Worm (Caenorhabditis elegans) whole organism, young adult: ENCODE measurements around the gene T02D1.7.

ENCODE experiments used
- B0035.1 ChIP-seq: sonication (generic microtip); optimal IDR thresholded peaks from 2 replicates; lab custom pipeline; 2016; ENCODE audit warnings: missing genetic modification characterization, mild to moderate bottlenecking, missing compliant biosample characterization, missing genotype, missing genetic modification reagents
- B0261.1 ChIP-seq: sonication (generic microtip); optimal IDR thresholded peaks from 2 replicates; lab custom pipeline; 2016; ENCODE audit warnings: mild to moderate bottlenecking, missing genetic modification characterization, moderate library complexity, missing compliant biosample characterization
- F39B2.1 ChIP-seq: fragments of 200-800 bp; sonication (Bioruptor generic); IDR thresholded peaks from 2 replicates; pipeline ENCODE4 v1.3.6; 2022; ENCODE audit warnings: missing genetic modification reagents, missing genetic modification characterization, missing compliant biosample characterization
- F55B11.4 ChIP-seq: sonication (generic microtip); optimal IDR thresholded peaks from 2 replicates; lab custom pipeline; 2016; ENCODE audit warnings: missing compliant biosample characterization, missing genetic modification characterization, borderline replicate concordance; ENCODE audit not compliant: insufficient read depth
- Y67H2A.10 ChIP-seq: fragments of 200-800 bp; sonication (Bioruptor generic); conservative IDR thresholded peaks from 2 replicates; pipeline ENCODE4 v1.3.6; 2022; ENCODE audit warnings: missing genetic modification reagents, missing genetic modification characterization, missing compliant biosample characterization
- akir-1 ChIP-seq: fragments of 200-800 bp; sonication (Bioruptor generic); optimal IDR thresholded peaks from 2 replicates; lab custom pipeline; 2018; ENCODE audit warnings: mild to moderate bottlenecking, missing genetic modification characterization, moderate library complexity, missing compliant biosample characterization
- atf-7 ChIP-seq: sonication (generic microtip); optimal IDR thresholded peaks from 2 replicates; lab custom pipeline; 2017; ENCODE audit warnings: mild to moderate bottlenecking, missing genetic modification characterization, missing compliant biosample characterization
- attf-5 ChIP-seq: fragments of 200-800 bp; sonication (Bioruptor generic); optimal IDR thresholded peaks from 2 replicates; lab custom pipeline; 2018; ENCODE audit warnings: mild to moderate bottlenecking, missing genetic modification characterization, missing compliant biosample characterization
- bed-1 ChIP-seq: fragments of 200-800 bp; sonication (Bioruptor generic); IDR thresholded peaks from 2 replicates; pipeline ENCODE4 v1.3.6; 2022; ENCODE audit warnings: missing genetic modification reagents, missing genetic modification characterization, missing compliant biosample characterization
- bed-2 ChIP-seq: fragments of 200-800 bp; sonication (Bioruptor generic); IDR thresholded peaks from 2 replicates; pipeline ENCODE4 v1.3.6; 2022; ENCODE audit warnings: missing genetic modification reagents, missing genetic modification characterization, missing compliant biosample characterization
- cebp-1 ChIP-seq, 2 experiments: fragments of 200-800 bp in 1 of 2; sonication (Bioruptor generic) in 1 of 2; sonication (generic microtip) in 1 of 2; IDR thresholded peaks in 1 of 2; optimal IDR thresholded peaks in 1 of 2; 2 replicates each; pipeline versions ENCODE4 v1.3.6 to Lab custom; 2017 to 2022; ENCODE audit warnings: missing compliant biosample characterization in 2 of 2, missing genetic modification characterization in 2 of 2, mild to moderate bottlenecking in 1 of 2, missing genetic modification reagents in 1 of 2, moderate library complexity in 1 of 2
- ceh-40 ChIP-seq: fragments of 200-800 bp; sonication (Bioruptor generic); IDR thresholded peaks from 2 replicates; pipeline ENCODE4 v1.3.6; 2022; ENCODE audit warnings: missing genetic modification characterization, missing compliant biosample characterization
- ceh-58 ChIP-seq: fragments of 200-800 bp; sonication (Bioruptor generic); IDR thresholded peaks from 2 replicates; pipeline ENCODE4 v1.3.6; 2022; ENCODE audit warnings: missing genetic modification characterization, missing compliant biosample characterization
- dox-1 ChIP-seq: fragments of 200-800 bp; sonication (Bioruptor generic); IDR thresholded peaks from 2 replicates; pipeline ENCODE4 v1.3.6; 2022; ENCODE audit warnings: missing genetic modification reagents, missing genetic modification characterization, missing compliant biosample characterization
- dpff-1 ChIP-seq: sonication (generic microtip); optimal IDR thresholded peaks from 2 replicates; lab custom pipeline; 2017; ENCODE audit warnings: mild to moderate bottlenecking, missing genetic modification characterization, missing compliant biosample characterization
- dpl-1 ChIP-seq: fragments of 150-350 bp; optimal IDR thresholded peaks from 2 replicates; lab custom pipeline; 2014; ENCODE audit warnings: missing biosample characterization, missing genetic modification reagents, missing genetic modification characterization
- efl-1 ChIP-seq: fragments of 150-350 bp; optimal IDR thresholded peaks from 2 replicates; lab custom pipeline; 2014; ENCODE audit warnings: missing biosample characterization, missing genetic modification reagents, missing genetic modification characterization
- ekl-4 ChIP-seq: fragments of 200-800 bp; sonication (Bioruptor generic); IDR thresholded peaks from 2 replicates; pipeline ENCODE4 v1.3.6; 2022; ENCODE audit warnings: missing genetic modification reagents, missing genetic modification characterization, missing compliant biosample characterization
- hsf-1 ChIP-seq: fragments of 200-800 bp; sonication (Bioruptor generic); IDR thresholded peaks from 2 replicates; pipeline ENCODE4 v1.3.6; 2022; ENCODE audit warnings: missing genetic modification reagents, missing genetic modification characterization, missing compliant biosample characterization
- lag-1 ChIP-seq: fragments of 200-800 bp; sonication (Bioruptor generic); IDR thresholded peaks from 2 replicates; pipeline ENCODE4 v1.3.6; 2022; ENCODE audit warnings: missing genetic modification reagents, missing genetic modification characterization, missing compliant biosample characterization
- let-526 ChIP-seq: fragments of 200-800 bp; sonication (Bioruptor generic); IDR thresholded peaks from 2 replicates; pipeline ENCODE4 v1.3.6; 2022; ENCODE audit warnings: missing genetic modification reagents, missing genetic modification characterization, missing compliant biosample characterization
- let-607 ChIP-seq, 2 experiments: fragments of 200-800 bp in 1 of 2; sonication (Bioruptor generic) in 1 of 2; sonication (generic microtip) in 1 of 2; optimal IDR thresholded peaks; 2 replicates each; lab custom pipeline; 2016 to 2018; ENCODE audit warnings: mild to moderate bottlenecking in 2 of 2, missing compliant biosample characterization in 2 of 2, missing genetic modification characterization in 2 of 2, moderate library complexity in 2 of 2, missing genotype in 1 of 2
- lin-35 ChIP-seq, 3 experiments: fragments of 150-350 bp in 2 of 3; sonication (generic microtip) in 1 of 3; optimal IDR thresholded peaks; 2 replicates each; lab custom pipeline; 2014 to 2018; ENCODE audit warnings: missing biosample characterization in 3 of 3, missing genetic modification characterization in 3 of 3, missing genetic modification reagents in 3 of 3
- lin-40 ChIP-seq: sonication (generic microtip); optimal IDR thresholded peaks from 2 replicates; lab custom pipeline; 2016; ENCODE audit warnings: missing genetic modification characterization, mild to moderate bottlenecking, missing compliant biosample characterization, missing genotype, missing genetic modification reagents
- lsl-1 ChIP-seq: fragments of 200-800 bp; sonication (Bioruptor generic); optimal IDR thresholded peaks from 2 replicates; lab custom pipeline; 2018; ENCODE audit warnings: mild to moderate bottlenecking, missing genetic modification characterization, moderate library complexity, missing compliant biosample characterization
- madf-10 ChIP-seq: sonication (generic microtip); optimal IDR thresholded peaks from 2 replicates; lab custom pipeline; 2016; ENCODE audit warnings: mild to moderate bottlenecking, missing genetic modification characterization, missing compliant biosample characterization
- madf-8 ChIP-seq: fragments of 200-800 bp; sonication (Bioruptor generic); conservative IDR thresholded peaks from 2 replicates; pipeline ENCODE4 v1.3.6; 2022; ENCODE audit warnings: missing genetic modification reagents, missing genetic modification characterization, missing compliant biosample characterization
- mxl-1 ChIP-seq: sonication (generic microtip); optimal IDR thresholded peaks from 2 replicates; lab custom pipeline; 2016; ENCODE audit warnings: missing genetic modification characterization, missing compliant biosample characterization
- nfya-1 ChIP-seq: sonication (generic microtip); optimal IDR thresholded peaks from 2 replicates; lab custom pipeline; 2017; ENCODE audit warnings: antibody characterized with exemption, missing compliant biosample characterization, missing genetic modification characterization, borderline replicate concordance; ENCODE audit not compliant: insufficient read depth
- nfya-2 ChIP-seq: fragments of 200-800 bp; sonication (Bioruptor generic); IDR thresholded peaks from 2 replicates; pipeline ENCODE4 v1.3.6; 2022; ENCODE audit warnings: missing genetic modification reagents, missing genetic modification characterization, missing compliant biosample characterization
- nhr-179 ChIP-seq: sonication (generic microtip); optimal IDR thresholded peaks from 2 replicates; lab custom pipeline; 2016; ENCODE audit warnings: mild to moderate bottlenecking, missing genetic modification characterization, missing compliant biosample characterization
- nhr-80 ChIP-seq: sonication (generic microtip); optimal IDR thresholded peaks from 2 replicates; lab custom pipeline; 2016; ENCODE audit warnings: missing genetic modification characterization, missing compliant biosample characterization
- pbrm-1 ChIP-seq: fragments of 200-800 bp; sonication (Bioruptor generic); IDR thresholded peaks from 2 replicates; pipeline ENCODE4 v1.3.6; 2022; ENCODE audit warnings: missing genetic modification reagents, missing genetic modification characterization, missing compliant biosample characterization
- snpc-1.1 ChIP-seq: sonication (generic microtip); optimal IDR thresholded peaks from 2 replicates; lab custom pipeline; 2017; ENCODE audit warnings: missing genetic modification characterization, mild to moderate bottlenecking, missing compliant biosample characterization, antibody characterized with exemption, moderate library complexity, missing genotype, missing genetic modification reagents; ENCODE audit not compliant: insufficient read depth
- snpc-1.3 ChIP-seq: sonication (generic microtip); optimal IDR thresholded peaks from 2 replicates; lab custom pipeline; 2017; ENCODE audit warnings: missing genetic modification characterization, mild to moderate bottlenecking, missing compliant biosample characterization, antibody characterized with exemption, moderate library complexity, missing genotype, missing genetic modification reagents; ENCODE audit not compliant: insufficient read depth
- unc-62 ChIP-seq: fragments of 150-350 bp; optimal IDR thresholded peaks from 2 replicates; lab custom pipeline; 2014; ENCODE audit warnings: missing biosample characterization, missing genetic modification reagents, missing genetic modification characterization
- ztf-25 ChIP-seq: fragments of 200-800 bp; sonication (Bioruptor generic); IDR thresholded peaks from 2 replicates; pipeline ENCODE4 v1.3.6; 2022; ENCODE audit warnings: missing genetic modification reagents, missing genetic modification characterization, missing compliant biosample characterization
- ztf-26 ChIP-seq: sonication (generic microtip); optimal IDR thresholded peaks from 2 replicates; lab custom pipeline; 2017; ENCODE audit warnings: missing genetic modification characterization, missing compliant biosample characterization

The T02D1.7 gene

DNA sequence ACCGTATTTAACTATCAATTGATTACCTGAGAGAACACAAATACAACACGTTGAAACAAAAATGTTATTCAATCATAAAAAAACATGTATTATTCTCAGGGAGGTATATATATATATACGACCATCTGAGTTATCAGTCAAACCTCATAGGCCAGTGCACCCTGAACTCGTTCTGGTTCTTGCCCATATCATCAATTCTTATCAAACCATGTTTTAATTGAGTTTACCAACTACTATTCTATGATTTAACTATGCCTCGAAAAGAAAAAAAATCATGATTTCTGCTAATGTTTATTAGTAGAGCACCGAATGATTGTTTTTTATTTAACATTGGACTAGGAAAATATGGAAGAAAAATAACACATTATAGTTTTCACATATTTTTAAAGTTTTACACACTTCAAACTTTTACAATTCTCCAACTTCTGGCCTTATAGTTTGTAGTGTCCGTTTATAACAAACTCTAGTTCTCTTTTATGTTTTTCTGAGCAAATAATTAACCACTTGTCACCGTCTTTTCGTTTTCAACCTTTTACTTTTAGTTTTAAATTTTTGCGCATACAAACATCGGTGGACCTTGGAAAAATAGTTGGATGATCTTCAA, 25.4 kb upstream of the T02D1.7 start:
- peak; percentile 56 for TF ChIP-seq nhr-80
- TF ChIP-seq B0261.1 (tag; lab: Kevin White, UChicago), result no peak

DNA sequence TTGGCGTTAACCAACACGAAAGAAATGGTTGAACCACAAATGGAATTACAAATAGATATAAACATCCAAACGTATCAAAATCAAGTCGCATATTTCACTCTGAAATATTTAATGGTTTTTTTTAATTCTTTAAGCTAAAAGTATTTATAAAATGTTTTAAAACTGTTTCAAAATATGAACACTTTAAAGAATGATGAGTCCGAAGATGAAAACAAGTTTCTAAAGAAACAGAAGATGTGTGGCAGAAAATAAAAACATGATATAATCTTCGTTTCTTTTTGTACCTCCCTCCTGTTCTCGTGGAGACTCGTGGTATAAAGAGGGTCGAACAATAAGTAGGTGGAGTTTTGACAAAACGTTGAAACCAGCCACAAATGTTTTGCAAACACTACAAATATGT, 24.4 kb upstream of the T02D1.7 start, which contains the start of gene lact-6:
Gene lact-6, minus strand, starts transcription at position 101 of the 400 bp plus-strand sequence.
- no peak for TF ChIP-seq efl-1
- no peak for TF ChIP-seq lsl-1 (GFP tag; lab: Kevin White, UChicago)
- TF ChIP-seq ekl-4, result no peak
- no peak for TF ChIP-seq ztf-25 (GFP tag; lab: Robert Waterston, UW)
- no peak for TF ChIP-seq hsf-1 (GFP tag; lab: Robert Waterston, UW)
- no peak for TF ChIP-seq dpff-1
- TF ChIP-seq F55B11.4, result no peak
- TF ChIP-seq lag-1, result no peak
- no peak for TF ChIP-seq Y67H2A.10 (GFP tag; lab: Robert Waterston, UW)
- no peak for TF ChIP-seq unc-62 (GFP tag; lab: Kevin White, UChicago)
- no peak for TF ChIP-seq lin-35 (GFP tag; optimal IDR thresholded peaks at IDR 0.05; lab: Kevin White, UChicago)
- no peak for TF ChIP-seq ceh-58 (GFP tag; lab: Robert Waterston, UW)
- no peak for TF ChIP-seq lin-40 (tag; lab: Kevin White, UChicago)

DNA sequence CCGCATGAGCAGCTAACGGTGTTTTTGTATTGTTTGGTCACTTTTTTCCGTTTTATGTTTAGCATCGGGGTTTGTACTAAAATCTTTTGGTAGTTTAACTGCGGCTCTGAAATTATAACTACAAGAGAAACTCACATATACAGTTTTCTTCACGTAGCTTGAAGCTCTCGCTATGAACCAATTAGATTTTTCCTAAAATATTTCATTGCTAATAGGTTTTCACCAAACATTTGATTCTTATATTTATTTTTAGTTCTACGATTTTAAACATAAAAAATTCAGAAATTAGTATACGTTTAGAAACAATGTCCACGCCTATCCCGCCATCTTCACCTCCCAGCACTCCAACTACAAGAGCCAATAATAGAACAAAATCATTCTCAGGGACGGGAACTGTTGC, 20.5 kb upstream of the T02D1.7 start, which contains the start of gene C06A12.3:
Gene C06A12.3, plus strand, starts transcription at position 301 of the 400 bp plus-strand sequence.
- no peak for TF ChIP-seq ztf-25 (GFP tag; lab: Robert Waterston, UW)
- TF ChIP-seq madf-10 (tag; lab: Kevin White, UChicago), result no peak
- TF ChIP-seq dox-1 (GFP tag; lab: Robert Waterston, UW), result no peak
- TF ChIP-seq ceh-40, result no peak
- no peak for TF ChIP-seq attf-5
- TF ChIP-seq nfya-2 (GFP tag; lab: Robert Waterston, UW), result no peak
- TF ChIP-seq pbrm-1, result no peak
- TF ChIP-seq lin-35 (GFP tag; optimal IDR thresholded peaks at IDR 0.05; lab: Kevin White, UChicago), result no peak
- no peak for TF ChIP-seq ztf-26 (tag; lab: Kevin White, UChicago)
- TF ChIP-seq atf-7 (tag; lab: Kevin White, UChicago), result no peak
- TF ChIP-seq nhr-179 (tag; lab: Kevin White, UChicago), result no peak
- TF ChIP-seq Y67H2A.10 (GFP tag; lab: Robert Waterston, UW), result no peak
- TF ChIP-seq snpc-1.3 (tag; lab: Kevin White, UChicago), result no peak
- TF ChIP-seq nfya-1 (tag; lab: Kevin White, UChicago), result no peak
- TF ChIP-seq efl-1, result no peak
- TF ChIP-seq bed-1 (GFP tag; lab: Robert Waterston, UW), result no peak
- TF ChIP-seq let-607 (tag; optimal IDR thresholded peaks at IDR 0.05; lab: Kevin White, UChicago), result no peak
- TF ChIP-seq bed-2 (GFP tag; lab: Robert Waterston, UW), result no peak

- TF ChIP-seq dpl-1 (no peak), mxl-1 (tag; lab: Kevin White, UChicago) (no peak), madf-8 (GFP tag; lab: Robert Waterston, UW) (no peak), B0035.1 (tag; lab: Kevin White, UChicago) (no peak), F39B2.1 (no peak), nhr-179 (tag; lab: Kevin White, UChicago) (no peak), cebp-1 (GFP tag; IDR thresholded peaks at IDR 0.05; lab: Robert Waterston, UW) (no peak), cebp-1 (tag; optimal IDR thresholded peaks at IDR 0.05; lab: Kevin White, UChicago) (no peak), snpc-1.1 (tag; lab: Kevin White, UChicago) (no peak), let-526 (no peak), akir-1 (GFP tag; lab: Kevin White, UChicago) (no peak)
- TF ChIP-seq, all 124 proteins: peak for 0
These were observed 20.0 kb upstream of the T02D1.7 start for ce11 chrIV:17426970-17427369.
